Worm (Caenorhabditis elegans) whole organism, late embryonic: ENCODE data around the gene twk-49.

ENCODE experiments used
- T23F11.4 ChIP-seq: fragments of 200-800 bp; sonication (Bioruptor generic); optimal IDR thresholded peaks from 2 replicates; lab custom pipeline; 2018; ENCODE audit warnings: mild to moderate bottlenecking, missing genetic modification characterization, missing compliant biosample characterization
- ama-1 ChIP-seq: fragments of 150-350 bp; optimal IDR thresholded peaks from 2 replicates; lab custom pipeline; 2014
- ceh-14 ChIP-seq: sonication (generic microtip); optimal IDR thresholded peaks from 2 replicates; lab custom pipeline; 2016; ENCODE audit warnings: missing genotype, missing genetic modification characterization, missing compliant biosample characterization
- ceh-19 ChIP-seq: fragments of 200-800 bp; sonication (Bioruptor generic); optimal IDR thresholded peaks from 2 replicates; lab custom pipeline; 2018; ENCODE audit warnings: mild to moderate bottlenecking, missing genetic modification characterization, missing compliant biosample characterization
- ets-4 ChIP-seq: sonication (generic microtip); optimal IDR thresholded peaks from 2 replicates; lab custom pipeline; 2016; ENCODE audit warnings: missing genetic modification characterization, missing compliant biosample characterization
- fkh-10 ChIP-seq: fragments of 150-350 bp; optimal IDR thresholded peaks from 2 replicates; lab custom pipeline; 2014; ENCODE audit warnings: missing biosample characterization, missing genetic modification reagents, missing genetic modification characterization
- hlh-13 ChIP-seq: fragments of 200-800 bp; sonication (Bioruptor generic); optimal IDR thresholded peaks from 2 replicates; lab custom pipeline; 2018; ENCODE audit warnings: mild to moderate bottlenecking, missing genetic modification characterization, missing compliant biosample characterization
- odd-2 ChIP-seq: sonication (generic microtip); optimal IDR thresholded peaks from 2 replicates; lab custom pipeline; 2017; ENCODE audit warnings: antibody characterized with exemption, mild to moderate bottlenecking, missing genetic modification characterization, missing compliant biosample characterization
- pag-3 ChIP-seq: sonication (generic microtip); optimal IDR thresholded peaks from 2 replicates; lab custom pipeline; 2016; ENCODE audit warnings: missing compliant biosample characterization, missing genetic modification characterization, borderline replicate concordance
- pat-9 ChIP-seq: fragments of 200-800 bp; sonication (Bioruptor generic); optimal IDR thresholded peaks from 2 replicates; lab custom pipeline; 2018; ENCODE audit warnings: mild to moderate bottlenecking, missing genetic modification characterization, moderate library complexity, missing compliant biosample characterization
- syd-9 ChIP-seq: sonication (generic microtip); optimal IDR thresholded peaks from 2 replicates; lab custom pipeline; 2016; ENCODE audit warnings: mild to moderate bottlenecking, missing genetic modification characterization, moderate library complexity, missing compliant biosample characterization
- tbx-2 ChIP-seq: sonication (generic microtip); optimal IDR thresholded peaks from 2 replicates; lab custom pipeline; 2016; ENCODE audit warnings: missing genetic modification characterization, missing compliant biosample characterization
- unc-3 ChIP-seq, 2 experiments: fragments of 200-800 bp in 1 of 2; sonication (Bioruptor generic) in 1 of 2; sonication (generic microtip) in 1 of 2; conservative IDR thresholded peaks in 1 of 2; optimal IDR thresholded peaks in 1 of 2; 2 replicates each; pipeline versions ENCODE4 v1.3.6 to Lab custom; 2016 to 2022; ENCODE audit warnings: missing compliant biosample characterization in 2 of 2, missing genetic modification characterization in 2 of 2, missing genetic modification reagents in 1 of 2
- unc-55 ChIP-seq: sonication (generic microtip); optimal IDR thresholded peaks from 2 replicates; lab custom pipeline; 2017; ENCODE audit warnings: missing biosample characterization, missing genetic modification reagents, missing genetic modification characterization

ce11 chrII:6486344-6486743 lies 12.6 kb downstream of the twk-49 start:
- TF ChIP-seq unc-55 (GFP tag; lab: Kevin White, UChicago) = peak; percentile 31
- no peak for TF ChIP-seq ets-4 (tag; lab: Kevin White, UChicago)
- TF ChIP-seq fkh-10 (GFP tag; lab: Kevin White, UChicago) = no peak
- TF ChIP-seq pag-3 (tag; lab: Kevin White, UChicago) = no peak
- no peak for TF ChIP-seq T23F11.4 (GFP tag; lab: Kevin White, UChicago)
- no peak for TF ChIP-seq unc-3 (GFP tag; conservative IDR thresholded peaks at IDR 0.05; lab: Robert Waterston, UW)
- TF ChIP-seq unc-3 (tag; optimal IDR thresholded peaks at IDR 0.05; lab: Kevin White, UChicago) = no peak
- TF ChIP-seq hlh-13 = no peak
- no peak for TF ChIP-seq ama-1 (lab: Kevin White, UChicago)
- TF ChIP-seq pat-9 (tag; lab: Kevin White, UChicago) = no peak
- TF ChIP-seq ceh-14 (tag; lab: Kevin White, UChicago) = no peak
- no peak for TF ChIP-seq syd-9 (tag; lab: Kevin White, UChicago)
- no peak for TF ChIP-seq ceh-19 (GFP tag; lab: Kevin White, UChicago)
- TF ChIP-seq odd-2 (tag; lab: Kevin White, UChicago) = no peak
- TF ChIP-seq tbx-2 (tag; lab: Kevin White, UChicago) = no peak
